Worm (Caenorhabditis elegans) whole organism, L4/young adult: ENCODE measurements around the gene ZK616.5.
"Not testable (repeated sequence)": the region's sequence is repeated elsewhere in the genome, so short reads cannot be mapped to it uniquely, and the experiment has no call there.

Source experiments
- W03F9.2 ChIP-seq: fragments of 150-350 bp; optimal IDR thresholded peaks from 2 replicates; lab custom pipeline; 2014; ENCODE audit warnings: missing biosample characterization, missing genetic modification characterization
- dao-5 ChIP-seq: sonication (generic microtip); optimal IDR thresholded peaks from 2 replicates; lab custom pipeline; 2016; ENCODE audit warnings: missing genotype, missing genetic modification characterization, moderate library complexity, missing compliant biosample characterization
- him-1 ChIP-seq: sonication (generic microtip); optimal IDR thresholded peaks from 2 replicates; lab custom pipeline; 2016; ENCODE audit warnings: missing genotype, missing genetic modification reagents, missing genetic modification characterization, missing compliant biosample characterization

The ZK616.5 gene

ce11 chrIV:5391507-5392057 is at the start of gene ZK616.5, which contains the start of gene htp-1:
Gene ZK616.5, plus strand, starts transcription at chrIV:5391929.
Gene htp-1, minus strand, starts transcription at chrIV:5391557.
- TF ChIP-seq W03F9.2 (tag; lab: Kevin White, UChicago) (no peak), dao-5 (tag; lab: Kevin White, UChicago) (no peak), him-1 (no peak)

- TF ChIP-seq W03F9.2 (tag; lab: Kevin White, UChicago) (peak; percentile 10), him-1 (no peak)
Measured at ce11 chrIV:5344168-5344567, 47.6 kb upstream of the ZK616.5 start.

ce11 chrIV:5350480-5351193 is 41.1 kb upstream of the ZK616.5 start, which contains the start of gene gba-4:
Gene gba-4, minus strand, starts transcription at chrIV:5350897.
- TF ChIP-seq W03F9.2 (tag; lab: Kevin White, UChicago); dao-5 (tag; lab: Kevin White, UChicago); him-1: not testable (repeated sequence)

ce11 chrIV:5353364-5353763 is 38.4 kb upstream of the ZK616.5 start, which contains the start of gene Y4C6B.7:
Gene Y4C6B.7, minus strand, starts transcription at chrIV:5353464.
- TF ChIP-seq dao-5 (tag; lab: Kevin White, UChicago) (no peak), him-1 (no peak), W03F9.2 (tag; lab: Kevin White, UChicago) (no peak)

- TF ChIP-seq W03F9.2 (tag; lab: Kevin White, UChicago): no peak
- no peak for TF ChIP-seq him-1
- TF ChIP-seq dao-5 (tag; lab: Kevin White, UChicago): no peak
Measured at ce11 chrIV:5354124-5354523, 37.6 kb upstream of the ZK616.5 start, which contains the start of gene Y4C6B.1. Gene Y4C6B.1, plus strand, starts transcription at chrIV:5354488.

- no peak for TF ChIP-seq him-1
- TF ChIP-seq dao-5 (tag; lab: Kevin White, UChicago): no peak
- TF ChIP-seq W03F9.2 (tag; lab: Kevin White, UChicago): no peak
Measured at ce11 chrIV:5354564-5354963, 37.2 kb upstream of the ZK616.5 start.

- no peak for TF ChIP-seq him-1
- TF ChIP-seq W03F9.2 (tag; lab: Kevin White, UChicago): no peak
- TF ChIP-seq dao-5 (tag; lab: Kevin White, UChicago): no peak
Measured at ce11 chrIV:5360533-5360932, 31.2 kb upstream of the ZK616.5 start, which contains the start of gene F41H10.5. Gene F41H10.5, plus strand, starts transcription at chrIV:5360907.

ce11 chrIV:5364135-5364609 is 27.6 kb upstream of the ZK616.5 start, which contains the start of the genes hda-6 and F41H10.4:
Gene hda-6, minus strand, starts transcription at chrIV:5364306.
Gene F41H10.4, plus strand, starts transcription at chrIV:5364559.
- TF ChIP-seq dao-5 (tag; lab: Kevin White, UChicago) (no peak), W03F9.2 (tag; lab: Kevin White, UChicago) (peak; percentile 94)

ce11 chrIV:5366567-5366966 is 25.2 kb upstream of the ZK616.5 start, which contains the start of gene sand-1:
Gene sand-1, plus strand, starts transcription at chrIV:5366867.
- TF ChIP-seq W03F9.2 (tag; lab: Kevin White, UChicago) (no peak), dao-5 (tag; lab: Kevin White, UChicago) (no peak), him-1 (no peak)

- TF ChIP-seq dao-5 (tag; lab: Kevin White, UChicago) (no peak), him-1 (no peak), W03F9.2 (tag; lab: Kevin White, UChicago) (no peak)
Measured at ce11 chrIV:5367899-5368298, 23.8 kb upstream of the ZK616.5 start.

ce11 chrIV:5368860-5369259 is 22.9 kb upstream of the ZK616.5 start:
- TF ChIP-seq W03F9.2 (tag; lab: Kevin White, UChicago) (peak; percentile 46), dao-5 (tag; lab: Kevin White, UChicago) (no peak), him-1 (no peak)

ce11 chrIV:5369414-5369813 is 22.3 kb upstream of the ZK616.5 start, which contains the start of gene F41H10.3:
Gene F41H10.3, plus strand, starts transcription at chrIV:5369801.
- TF ChIP-seq dao-5 (tag; lab: Kevin White, UChicago): no peak
- TF ChIP-seq him-1: no peak
- TF ChIP-seq W03F9.2 (tag; lab: Kevin White, UChicago): no peak

ce11 chrIV:5370914-5371313 is 20.8 kb upstream of the ZK616.5 start:
- no peak for TF ChIP-seq him-1
- no peak for TF ChIP-seq dao-5 (tag; lab: Kevin White, UChicago)
- no peak for TF ChIP-seq W03F9.2 (tag; lab: Kevin White, UChicago)

- TF ChIP-seq him-1 (no peak), dao-5 (tag; lab: Kevin White, UChicago) (no peak), W03F9.2 (tag; lab: Kevin White, UChicago) (no peak)
Measured at ce11 chrIV:5374321-5374720, 17.4 kb upstream of the ZK616.5 start.
